Worm (Caenorhabditis elegans) whole organism, L2 larva: Measurements from ENCODE around the gene nlp-5.

Experiments
- C34F6.9 ChIP-seq: fragments of 150-350 bp; optimal IDR thresholded peaks from 2 replicates; lab custom pipeline; 2014; ENCODE audit warnings: missing biosample characterization, missing genetic modification characterization
- F13H6.1 ChIP-seq: sonication (generic microtip); optimal IDR thresholded peaks from 2 replicates; lab custom pipeline; 2016; ENCODE audit warnings: missing genetic modification characterization, missing compliant biosample characterization
- Y55F3AM.14 ChIP-seq: fragments of 200-800 bp; sonication (Bioruptor generic); optimal IDR thresholded peaks from 2 replicates; lab custom pipeline; 2018; ENCODE audit warnings: mild to moderate bottlenecking, missing genetic modification characterization, missing compliant biosample characterization
- ZK546.5 ChIP-seq: sonication (generic microtip); optimal IDR thresholded peaks from 2 replicates; lab custom pipeline; 2017; ENCODE audit warnings: missing biosample characterization, missing genetic modification characterization
- alr-1 ChIP-seq: fragments of 150-350 bp; optimal IDR thresholded peaks from 2 replicates; lab custom pipeline; 2014; ENCODE audit warnings: missing biosample characterization, missing genetic modification characterization
- aly-2 ChIP-seq: fragments of 150-350 bp; optimal IDR thresholded peaks from 2 replicates; lab custom pipeline; 2014; ENCODE audit warnings: missing biosample characterization, missing genetic modification characterization
- ama-1 ChIP-seq: fragments of 150-350 bp; optimal IDR thresholded peaks from 2 replicates; lab custom pipeline; 2018; ENCODE audit warnings: inconsistent platforms
- blmp-1 ChIP-seq: sonication (generic microtip); optimal IDR thresholded peaks from 2 replicates; lab custom pipeline; 2017; ENCODE audit warnings: missing genetic modification characterization, mild to moderate bottlenecking, missing compliant biosample characterization, antibody characterized with exemption, moderate library complexity; ENCODE audit not compliant: insufficient read depth
- ceh-16 ChIP-seq: fragments of 150-350 bp; optimal IDR thresholded peaks from 2 replicates; lab custom pipeline; 2014; ENCODE audit warnings: missing biosample characterization, missing genetic modification characterization
- egl-27 ChIP-seq: sonication (generic microtip); optimal IDR thresholded peaks from 3 replicates; lab custom pipeline; 2017; ENCODE audit warnings: missing biosample characterization, missing genetic modification reagents, missing genetic modification characterization
- fos-1 ChIP-seq: fragments of 150-350 bp; optimal IDR thresholded peaks from 2 replicates; lab custom pipeline; 2014; ENCODE audit warnings: missing biosample characterization, missing genetic modification characterization
- gmeb-1 ChIP-seq: fragments of 150-350 bp; optimal IDR thresholded peaks from 2 replicates; lab custom pipeline; 2014; ENCODE audit warnings: missing biosample characterization, missing genetic modification characterization
- lin-11 ChIP-seq: fragments of 150-350 bp; sonication (generic microtip); optimal IDR thresholded peaks from 2 replicates; lab custom pipeline; 2014; ENCODE audit warnings: missing biosample characterization, missing genetic modification characterization, inconsistent platforms, mixed read lengths
- lin-39 ChIP-seq: fragments of 150-350 bp; optimal IDR thresholded peaks from 2 replicates; lab custom pipeline; 2014; ENCODE audit warnings: missing biosample characterization, missing genetic modification reagents, missing genetic modification characterization
- lsy-2 ChIP-seq, 2 experiments: fragments of 150-350 bp in 1 of 2; sonication (generic microtip) in 1 of 2; optimal IDR thresholded peaks; 2 replicates each; lab custom pipeline; 2014 to 2017; ENCODE audit warnings: missing biosample characterization in 2 of 2, missing genetic modification characterization in 2 of 2
- mab-5 ChIP-seq: fragments of 150-350 bp; optimal IDR thresholded peaks from 2 replicates; lab custom pipeline; 2014; ENCODE audit warnings: missing biosample characterization, missing genetic modification characterization
- mbf-1 ChIP-seq: sonication (generic microtip); optimal IDR thresholded peaks from 2 replicates; lab custom pipeline; 2017; ENCODE audit warnings: missing biosample characterization, missing genetic modification characterization
- mdl-1 ChIP-seq, 2 experiments: fragments of 150-350 bp in 1 of 2; sonication (generic microtip) in 1 of 2; optimal IDR thresholded peaks; 2 replicates each; lab custom pipeline; 2017; ENCODE audit warnings: missing biosample characterization in 2 of 2, missing genetic modification characterization in 2 of 2
- nhr-10 ChIP-seq: sonication (generic microtip); optimal IDR thresholded peaks from 2 replicates; lab custom pipeline; 2017; ENCODE audit warnings: missing biosample characterization, missing genetic modification characterization
- nhr-11 ChIP-seq: fragments of 150-350 bp; optimal IDR thresholded peaks from 2 replicates; lab custom pipeline; 2014; ENCODE audit warnings: missing biosample characterization, missing genetic modification characterization
- nhr-129 ChIP-seq: fragments of 150-350 bp; optimal IDR thresholded peaks from 2 replicates; lab custom pipeline; 2014; ENCODE audit warnings: missing biosample characterization, missing genetic modification characterization
- nhr-21 ChIP-seq: fragments of 150-350 bp; optimal IDR thresholded peaks from 2 replicates; lab custom pipeline; 2014; ENCODE audit warnings: missing biosample characterization, missing genetic modification characterization
- nhr-23 ChIP-seq: fragments of 150-350 bp; optimal IDR thresholded peaks from 2 replicates; lab custom pipeline; 2014; ENCODE audit warnings: missing biosample characterization, missing genetic modification reagents, missing genetic modification characterization
- nhr-237 ChIP-seq: fragments of 150-350 bp; optimal IDR thresholded peaks from 2 replicates; lab custom pipeline; 2014; ENCODE audit warnings: missing biosample characterization, missing genetic modification characterization
- nhr-25 ChIP-seq: fragments of 150-350 bp; sonication (generic microtip); optimal IDR thresholded peaks from 3 replicates; lab custom pipeline; 2014; ENCODE audit warnings: missing biosample characterization, missing genetic modification characterization
- nhr-6 ChIP-seq: fragments of 150-350 bp; optimal IDR thresholded peaks from 2 replicates; lab custom pipeline; 2014; ENCODE audit warnings: missing biosample characterization, missing genetic modification characterization
- nhr-77 ChIP-seq: fragments of 150-350 bp; optimal IDR thresholded peaks from 2 replicates; lab custom pipeline; 2014; ENCODE audit warnings: missing biosample characterization, missing genetic modification characterization
- peb-1 ChIP-seq: fragments of 150-350 bp; optimal IDR thresholded peaks from 2 replicates; lab custom pipeline; 2014; ENCODE audit warnings: missing biosample characterization, missing genetic modification characterization
- sem-4 ChIP-seq: fragments of 150-350 bp; optimal IDR thresholded peaks from 2 replicates; lab custom pipeline; 2014; ENCODE audit warnings: missing biosample characterization, missing genetic modification reagents, missing genetic modification characterization
- skn-1 ChIP-seq: sonication (generic microtip); optimal IDR thresholded peaks from 2 replicates; lab custom pipeline; 2017; ENCODE audit warnings: missing biosample characterization, missing genetic modification characterization
- sma-3 ChIP-seq: sonication (generic microtip); optimal IDR thresholded peaks from 2 replicates; lab custom pipeline; 2016; ENCODE audit warnings: missing genetic modification reagents, missing genetic modification characterization, missing compliant biosample characterization
- sma-9 ChIP-seq, 2 experiments: fragments of 150-350 bp in 1 of 2; sonication (generic microtip) in 1 of 2; optimal IDR thresholded peaks; 2 replicates each; lab custom pipeline; 2014 to 2016; ENCODE audit warnings: missing genetic modification characterization in 2 of 2, mild to moderate bottlenecking in 1 of 2, missing biosample characterization in 1 of 2, missing compliant biosample characterization in 1 of 2, missing genetic modification reagents in 1 of 2, moderate library complexity in 1 of 2
- unc-39 ChIP-seq: fragments of 150-350 bp; optimal IDR thresholded peaks from 2 replicates; lab custom pipeline; 2014; ENCODE audit warnings: missing biosample characterization, missing genetic modification characterization
- unc-55 ChIP-seq: fragments of 150-350 bp; sonication (generic microtip); optimal IDR thresholded peaks from 3 replicates; lab custom pipeline; 2014; ENCODE audit warnings: missing biosample characterization, missing genetic modification reagents, missing genetic modification characterization
- unc-62 ChIP-seq: fragments of 150-350 bp; optimal IDR thresholded peaks from 2 replicates; lab custom pipeline; 2014; ENCODE audit warnings: missing biosample characterization, missing genetic modification reagents, missing genetic modification characterization
- zag-1 ChIP-seq: fragments of 150-350 bp; optimal IDR thresholded peaks from 2 replicates; lab custom pipeline; 2014; ENCODE audit warnings: missing biosample characterization, missing genetic modification characterization
- ztf-1 ChIP-seq: fragments of 200-800 bp; sonication (Bioruptor generic); conservative IDR thresholded peaks from 2 replicates; pipeline ENCODE4 v1.3.6; 2022; ENCODE audit warnings: missing genetic modification characterization, missing compliant biosample characterization
- ztf-11 ChIP-seq: sonication (generic microtip); optimal IDR thresholded peaks from 2 replicates; lab custom pipeline; 2017; ENCODE audit warnings: missing biosample characterization, missing genetic modification characterization
- ztf-4 ChIP-seq: fragments of 150-350 bp; optimal IDR thresholded peaks from 2 replicates; lab custom pipeline; 2014; ENCODE audit warnings: missing biosample characterization, missing genetic modification characterization

nlp-5 gene

DNA sequence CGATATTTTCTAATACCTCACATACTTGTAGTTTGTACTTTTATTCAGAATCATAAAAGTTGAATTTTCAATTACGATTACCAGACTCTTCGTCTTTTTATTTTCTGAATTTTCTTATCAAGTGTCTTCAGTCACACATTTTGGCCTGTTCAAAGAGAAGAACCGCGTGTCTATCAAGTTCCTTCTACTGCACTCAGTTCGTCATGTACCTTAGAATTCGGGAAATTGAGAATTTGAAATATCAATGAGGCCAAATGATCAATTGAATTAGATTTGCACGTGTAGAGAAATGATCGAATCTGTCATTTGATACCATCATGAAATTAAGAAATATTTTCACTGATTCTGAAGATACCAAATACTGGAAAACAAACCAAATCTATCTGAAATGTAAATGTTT is 25.3 kb downstream of the nlp-5 start:
- TF ChIP-seq peb-1 (tag; lab: Kevin White, UChicago) (no peak), lin-39 (no peak), nhr-77 (tag; lab: Kevin White, UChicago) (no peak), mbf-1 (no peak), unc-39 (tag; lab: Kevin White, UChicago) (no peak), nhr-6 (tag; lab: Kevin White, UChicago) (peak; percentile 18), aly-2 (tag; lab: Kevin White, UChicago) (no peak), gmeb-1 (tag; lab: Kevin White, UChicago) (no peak), mab-5 (tag; lab: Kevin White, UChicago) (no peak), ztf-4 (tag; lab: Kevin White, UChicago) (no peak), C34F6.9 (tag; lab: Kevin White, UChicago) (no peak), blmp-1 (tag; lab: Kevin White, UChicago) (peak; percentile 49), skn-1 (no peak), mdl-1 (tag; optimal IDR thresholded peaks at IDR 0.05; lab: Kevin White, UChicago) (peak in 1 of 2 experiments; percentile 14), sma-9 (GFP tag; optimal IDR thresholded peaks at IDR 0.05; lab: Kevin White, UChicago) (peak; percentile 91), sma-9 (tag; optimal IDR thresholded peaks at IDR 0.05; lab: Kevin White, UChicago) (no peak), fos-1 (tag; lab: Kevin White, UChicago) (peak; percentile 40), nhr-21 (tag; lab: Kevin White, UChicago) (peak; percentile 61), nhr-237 (no peak), nhr-23 (tag; lab: Kevin White, UChicago) (no peak), zag-1 (tag; lab: Kevin White, UChicago) (no peak), lin-11 (no peak), ceh-16 (tag; lab: Kevin White, UChicago) (no peak), unc-55 (GFP tag; lab: Kevin White, UChicago) (no peak), ZK546.5 (tag; lab: Kevin White, UChicago) (no peak), alr-1 (tag; lab: Kevin White, UChicago) (no peak), sma-3 (GFP tag; lab: Kevin White, UChicago) (peak; percentile 81)

DNA sequence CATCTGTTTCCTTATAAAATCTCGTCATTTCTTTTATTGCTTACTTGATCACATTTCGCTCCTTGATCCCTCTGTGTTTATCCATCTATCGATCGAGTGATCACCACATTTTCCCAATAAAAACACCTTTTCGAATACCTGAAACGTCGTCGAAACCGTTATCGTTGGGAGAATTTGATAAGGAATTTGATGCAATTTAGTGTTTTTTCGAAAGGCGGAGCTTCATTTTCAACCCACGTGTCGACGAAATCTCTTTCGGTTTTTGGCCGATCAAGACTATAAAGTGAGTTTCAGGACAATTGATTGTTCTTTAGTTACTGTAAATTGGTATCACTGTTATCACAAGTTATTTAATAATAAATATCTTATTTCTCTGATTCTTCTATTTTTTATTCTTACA is 26.4 kb downstream of the nlp-5 start, which contains the start of gene srdh-1:
Gene srdh-1 (plus strand): TSS at position 43 of the 400 bp plus-strand sequence.
- TF ChIP-seq sma-9 (GFP tag; optimal IDR thresholded peaks at IDR 0.05; lab: Kevin White, UChicago) (peak; percentile 18), sma-9 (tag; optimal IDR thresholded peaks at IDR 0.05; lab: Kevin White, UChicago) (no peak), nhr-11 (tag; lab: Kevin White, UChicago) (no peak), blmp-1 (tag; lab: Kevin White, UChicago) (peak; percentile 36), fos-1 (tag; lab: Kevin White, UChicago) (peak; percentile 16)

DNA sequence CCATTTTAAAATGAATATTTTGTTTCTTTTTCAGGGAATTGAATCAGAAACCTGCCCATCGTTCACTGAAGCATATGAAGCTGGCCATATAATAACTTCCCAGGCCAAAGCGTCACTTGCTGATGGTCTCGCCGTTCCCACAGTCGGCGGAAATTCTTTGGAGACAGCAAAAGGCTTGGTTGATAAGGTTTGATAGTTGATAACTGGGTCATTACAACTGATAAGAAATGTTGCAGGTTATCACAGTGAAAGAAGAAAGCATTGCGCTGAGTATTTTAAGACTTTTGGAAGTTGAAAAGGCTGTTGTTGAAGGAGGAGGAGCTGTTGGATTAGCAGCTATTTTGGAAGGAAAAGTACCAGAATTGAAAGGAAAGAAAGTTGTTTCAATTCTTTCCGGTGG is 28.3 kb downstream of the nlp-5 start:
- TF ChIP-seq fos-1 (tag; lab: Kevin White, UChicago) = peak; percentile 89
- peak; percentile 5 for TF ChIP-seq sma-9 (GFP tag; optimal IDR thresholded peaks at IDR 0.05; lab: Kevin White, UChicago)
- TF ChIP-seq sma-9 (tag; optimal IDR thresholded peaks at IDR 0.05; lab: Kevin White, UChicago) = no peak
- TF ChIP-seq ZK546.5 (tag; lab: Kevin White, UChicago) = no peak

DNA sequence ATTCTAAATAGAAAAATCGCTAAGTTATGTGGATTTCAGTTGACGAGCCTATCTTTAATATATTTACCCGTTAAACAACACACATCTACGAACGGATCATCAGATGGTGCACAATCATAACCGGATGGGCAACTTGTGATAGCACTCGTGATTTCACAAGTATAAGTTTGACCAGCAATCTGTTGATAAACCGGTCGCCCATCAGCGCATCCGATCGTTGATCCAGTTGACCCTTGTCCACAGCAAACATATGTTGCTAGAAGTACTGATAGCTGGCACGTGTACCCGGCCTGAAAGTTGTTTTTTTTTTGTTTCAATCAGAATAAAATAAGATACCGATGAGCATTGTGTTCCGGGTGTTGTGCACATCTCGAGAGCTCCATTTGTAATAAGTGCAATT is 29.4 kb downstream of the nlp-5 start:
- TF ChIP-seq ztf-4 (tag; lab: Kevin White, UChicago) = no peak
- TF ChIP-seq ztf-11 (tag; lab: Kevin White, UChicago) = no peak
- no peak for TF ChIP-seq ZK546.5 (tag; lab: Kevin White, UChicago)
- no peak for TF ChIP-seq nhr-11 (tag; lab: Kevin White, UChicago)
- no peak for TF ChIP-seq mdl-1 (tag; optimal IDR thresholded peaks at IDR 0.05; lab: Kevin White, UChicago)
- TF ChIP-seq sem-4 (tag; lab: Kevin White, UChicago) = no peak
- no peak for TF ChIP-seq nhr-77 (tag; lab: Kevin White, UChicago)
- TF ChIP-seq nhr-23 (tag; lab: Kevin White, UChicago) = no peak
- no peak for TF ChIP-seq unc-39 (tag; lab: Kevin White, UChicago)
- no peak for TF ChIP-seq lin-39
- no peak for TF ChIP-seq nhr-237
- no peak for TF ChIP-seq nhr-129
- TF ChIP-seq mab-5 (tag; lab: Kevin White, UChicago) = no peak
- no peak for TF ChIP-seq fos-1 (tag; lab: Kevin White, UChicago)
- TF ChIP-seq ztf-1 (GFP tag; lab: Robert Waterston, UW) = no peak
- TF ChIP-seq F13H6.1 (tag; lab: Kevin White, UChicago) = no peak

DNA sequence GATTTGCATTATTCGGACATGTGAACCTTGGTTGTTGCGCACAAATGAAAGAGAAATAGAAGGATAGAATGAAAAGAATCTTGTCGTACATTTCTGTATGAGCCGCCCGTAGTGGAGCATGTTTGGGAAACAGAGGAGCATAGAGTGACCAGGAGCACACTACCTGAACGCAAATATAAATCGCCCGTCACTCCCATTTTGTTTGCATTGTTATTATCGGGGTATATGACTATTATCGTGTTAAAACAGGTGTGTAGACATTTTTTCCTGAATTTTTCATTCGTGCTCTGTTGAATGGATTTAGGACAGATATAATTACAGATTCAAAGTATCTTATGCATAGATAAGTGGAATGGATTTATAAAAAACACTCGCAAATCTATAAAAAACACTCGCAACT is 31.1 kb downstream of the nlp-5 start, which contains the start of gene K01C8.2:
Gene K01C8.2 (minus strand): TSS at position 101 of the 400 bp plus-strand sequence.
- no peak for TF ChIP-seq gmeb-1 (tag; lab: Kevin White, UChicago)
- no peak for TF ChIP-seq ztf-4 (tag; lab: Kevin White, UChicago)
- no peak for TF ChIP-seq nhr-25
- no peak for TF ChIP-seq nhr-21 (tag; lab: Kevin White, UChicago)
- no peak for TF ChIP-seq nhr-11 (tag; lab: Kevin White, UChicago)
- TF ChIP-seq blmp-1 (tag; lab: Kevin White, UChicago) = no peak
- TF ChIP-seq Y55F3AM.14 = no peak
- no peak for TF ChIP-seq ama-1 (lab: Kevin White, UChicago)
- no peak for TF ChIP-seq sma-9 (GFP tag; optimal IDR thresholded peaks at IDR 0.05; lab: Kevin White, UChicago)
- TF ChIP-seq sma-9 (tag; optimal IDR thresholded peaks at IDR 0.05; lab: Kevin White, UChicago) = no peak
- TF ChIP-seq lsy-2 (tag; optimal IDR thresholded peaks at IDR 0.05; lab: Kevin White, UChicago) = no peak
- no peak for TF ChIP-seq lin-11
- TF ChIP-seq nhr-10 (tag; lab: Kevin White, UChicago) = no peak
- TF ChIP-seq egl-27 (tag; lab: Kevin White, UChicago) = no peak
- TF ChIP-seq unc-62 (GFP tag; lab: Kevin White, UChicago) = no peak
- no peak for TF ChIP-seq peb-1 (tag; lab: Kevin White, UChicago)
- no peak for TF ChIP-seq mbf-1
- no peak for TF ChIP-seq aly-2 (tag; lab: Kevin White, UChicago)
- TF ChIP-seq ceh-16 (tag; lab: Kevin White, UChicago) = no peak
